Worm (Caenorhabditis elegans) whole organism, L1 larva: ENCODE measurements around the gene sfrp-1.

Experiments used
- F16B12.6 ChIP-seq: fragments of 150-350 bp; optimal IDR thresholded peaks from 2 replicates; lab custom pipeline; 2014; ENCODE audit warnings: missing biosample characterization, missing genetic modification characterization
- aly-2 ChIP-seq: fragments of 150-350 bp; optimal IDR thresholded peaks from 2 replicates; lab custom pipeline; 2014; ENCODE audit warnings: missing biosample characterization, missing genetic modification characterization
- blmp-1 ChIP-seq: fragments of 150-350 bp; optimal IDR thresholded peaks from 2 replicates; lab custom pipeline; 2014; ENCODE audit warnings: missing biosample characterization, missing genetic modification characterization
- ceh-63 ChIP-seq: fragments of 200-800 bp; sonication (Bioruptor generic); optimal IDR thresholded peaks from 2 replicates; lab custom pipeline; 2018; ENCODE audit warnings: mild to moderate bottlenecking, missing genetic modification characterization, missing compliant biosample characterization
- ceh-82 ChIP-seq, 3 experiments: fragments of 150-350 bp in 1 of 3; sonication (generic microtip) in 2 of 3; optimal IDR thresholded peaks; 2 replicates each; lab custom pipeline; 2014 to 2017; ENCODE audit warnings: missing biosample characterization in 3 of 3, missing genetic modification characterization in 3 of 3
- dsc-1 ChIP-seq: sonication (generic microtip); optimal IDR thresholded peaks from 2 replicates; lab custom pipeline; 2016; ENCODE audit warnings: mild to moderate bottlenecking, missing genetic modification characterization, missing compliant biosample characterization
- efl-1 ChIP-seq, 4 experiments: fragments of 150-350 bp; optimal IDR thresholded peaks in 3 of 4; peaks in 1 of 4; 1 replicate in 1 of 4; 2 replicates in 3 of 4; lab custom pipeline; 2014; ENCODE audit warnings: missing biosample characterization in 2 of 4, missing genetic modification characterization in 2 of 4, missing genetic modification reagents in 2 of 4
- egl-13 ChIP-seq: sonication (generic microtip); optimal IDR thresholded peaks from 2 replicates; lab custom pipeline; 2016; ENCODE audit warnings: missing genotype, missing genetic modification reagents, missing genetic modification characterization, missing compliant biosample characterization
- egl-27 ChIP-seq, 2 experiments: fragments of 150-350 bp in 1 of 2; sonication (generic microtip); optimal IDR thresholded peaks; 3 replicates each; lab custom pipeline; 2017 to 2018; ENCODE audit warnings: missing biosample characterization in 2 of 2, missing genetic modification characterization in 2 of 2, missing genetic modification reagents in 2 of 2
- elt-2 ChIP-seq: sonication (generic microtip); optimal IDR thresholded peaks from 2 replicates; lab custom pipeline; 2016; ENCODE audit warnings: missing genetic modification characterization, mild to moderate bottlenecking, inconsistent platforms, missing compliant biosample characterization, missing genetic modification reagents
- elt-3 ChIP-seq, 6 experiments: fragments of 150-350 bp in 1 of 6; sonication (generic microtip); optimal IDR thresholded peaks; 2 replicates each; lab custom pipeline; 2017 to 2018; ENCODE audit warnings: missing biosample characterization in 6 of 6, missing genetic modification characterization in 6 of 6, inconsistent platforms in 1 of 6
- ets-5 ChIP-seq: fragments of 200-800 bp; sonication (Bioruptor generic); IDR thresholded peaks from 2 replicates; pipeline ENCODE4 v1.3.6; 2022; ENCODE audit warnings: missing genetic modification characterization, missing compliant biosample characterization
- fkh-10 ChIP-seq: sonication (generic microtip); optimal IDR thresholded peaks from 2 replicates; lab custom pipeline; 2017; ENCODE audit warnings: missing biosample characterization, missing genetic modification reagents, missing genetic modification characterization
- fkh-8 ChIP-seq: sonication (generic microtip); optimal IDR thresholded peaks from 2 replicates; lab custom pipeline; 2016; ENCODE audit warnings: mild to moderate bottlenecking, missing genetic modification characterization, missing compliant biosample characterization
- fos-1 ChIP-seq: fragments of 150-350 bp; optimal IDR thresholded peaks from 2 replicates; lab custom pipeline; 2014; ENCODE audit warnings: missing biosample characterization, missing genetic modification characterization
- hlh-17 ChIP-seq: fragments of 200-800 bp; sonication (Bioruptor generic); optimal IDR thresholded peaks from 2 replicates; lab custom pipeline; 2018; ENCODE audit warnings: missing genetic modification characterization, mild to moderate bottlenecking, missing compliant biosample characterization, moderate library complexity, borderline replicate concordance
- hpl-2 ChIP-seq: fragments of 150-350 bp; optimal IDR thresholded peaks from 2 replicates; lab custom pipeline; 2014; ENCODE audit warnings: missing biosample characterization, missing genetic modification reagents, missing genetic modification characterization
- lin-13 ChIP-seq: fragments of 150-350 bp; optimal IDR thresholded peaks from 2 replicates; lab custom pipeline; 2014; ENCODE audit warnings: missing biosample characterization, missing genetic modification reagents, missing genetic modification characterization
- lin-14 ChIP-seq: fragments of 200-800 bp; sonication (Bioruptor generic); optimal IDR thresholded peaks from 2 replicates; lab custom pipeline; 2018; ENCODE audit warnings: mild to moderate bottlenecking, missing genetic modification characterization, moderate library complexity, missing compliant biosample characterization
- lin-15B ChIP-seq: fragments of 150-350 bp; sonication (generic microtip); optimal IDR thresholded peaks from 3 replicates; lab custom pipeline; 2014; ENCODE audit warnings: missing biosample characterization, missing genetic modification characterization
- lin-39 ChIP-seq: fragments of 150-350 bp; optimal IDR thresholded peaks from 2 replicates; lab custom pipeline; 2014; ENCODE audit warnings: missing biosample characterization, missing genetic modification reagents, missing genetic modification characterization
- lir-3 ChIP-seq: sonication (generic microtip); optimal IDR thresholded peaks from 2 replicates; lab custom pipeline; 2016; ENCODE audit warnings: mild to moderate bottlenecking, missing genetic modification characterization, moderate library complexity, missing compliant biosample characterization; ENCODE audit not compliant: poor library complexity
- lsy-2 ChIP-seq, 2 experiments: fragments of 150-350 bp; optimal IDR thresholded peaks; 2 replicates each; lab custom pipeline; 2014; ENCODE audit warnings: missing biosample characterization in 2 of 2, missing genetic modification characterization in 2 of 2
- mab-9 ChIP-seq: fragments of 200-800 bp; sonication (Bioruptor generic); IDR thresholded peaks from 2 replicates; pipeline ENCODE4 v1.3.6; 2022; ENCODE audit warnings: missing genetic modification reagents, missing genetic modification characterization, missing compliant biosample characterization
- mef-2 ChIP-seq: fragments of 150-350 bp; optimal IDR thresholded peaks from 2 replicates; lab custom pipeline; 2014; ENCODE audit warnings: missing biosample characterization, missing genetic modification characterization
- mep-1 ChIP-seq: fragments of 150-350 bp; optimal IDR thresholded peaks from 2 replicates; lab custom pipeline; 2014; ENCODE audit warnings: missing biosample characterization, missing genetic modification characterization
- nhr-12 ChIP-seq: sonication (generic microtip); optimal IDR thresholded peaks from 2 replicates; lab custom pipeline; 2017; ENCODE audit warnings: missing biosample characterization, missing genetic modification characterization
- nhr-19 ChIP-seq: fragments of 200-800 bp; sonication (Bioruptor generic); conservative IDR thresholded peaks from 2 replicates; pipeline ENCODE4 v1.3.6; 2022; ENCODE audit warnings: missing genetic modification characterization, missing compliant biosample characterization
- nhr-28 ChIP-seq: fragments of 150-350 bp; optimal IDR thresholded peaks from 2 replicates; lab custom pipeline; 2014; ENCODE audit warnings: missing biosample characterization, missing genetic modification characterization
- nhr-47 ChIP-seq: sonication (generic microtip); optimal IDR thresholded peaks from 2 replicates; lab custom pipeline; 2016; ENCODE audit warnings: mild to moderate bottlenecking, missing genetic modification characterization, moderate library complexity, missing compliant biosample characterization
- nhr-71 ChIP-seq: sonication (generic microtip); optimal IDR thresholded peaks from 2 replicates; lab custom pipeline; 2016; ENCODE audit warnings: mild to moderate bottlenecking, missing genetic modification characterization, moderate library complexity, missing compliant biosample characterization
- nhr-84 ChIP-seq: sonication (generic microtip); optimal IDR thresholded peaks from 2 replicates; lab custom pipeline; 2017; ENCODE audit warnings: missing biosample characterization, missing genetic modification characterization
- nhr-90 ChIP-seq: sonication (generic microtip); optimal IDR thresholded peaks from 2 replicates; lab custom pipeline; 2016; ENCODE audit warnings: mild to moderate bottlenecking, missing genetic modification characterization, missing compliant biosample characterization; ENCODE audit not compliant: poor library complexity
- pax-3 ChIP-seq: fragments of 200-800 bp; sonication (Bioruptor generic); optimal IDR thresholded peaks from 2 replicates; lab custom pipeline; 2018; ENCODE audit warnings: mild to moderate bottlenecking, missing genetic modification characterization, moderate library complexity, missing compliant biosample characterization
- rnt-1 ChIP-seq: sonication (generic microtip); optimal IDR thresholded peaks from 2 replicates; lab custom pipeline; 2016; ENCODE audit warnings: mild to moderate bottlenecking, missing genetic modification characterization, moderate library complexity, missing compliant biosample characterization
- skn-1 ChIP-seq: fragments of 150-350 bp; optimal IDR thresholded peaks from 2 replicates; lab custom pipeline; 2014; ENCODE audit warnings: missing biosample characterization, missing genetic modification characterization
- swsn-7 ChIP-seq: sonication (generic microtip); optimal IDR thresholded peaks from 2 replicates; lab custom pipeline; 2016; ENCODE audit warnings: missing genetic modification characterization, missing compliant biosample characterization
- unc-86 ChIP-seq: sonication (generic microtip); optimal IDR thresholded peaks from 2 replicates; lab custom pipeline; 2016; ENCODE audit warnings: missing genetic modification characterization, missing compliant biosample characterization
- ztf-4 ChIP-seq: fragments of 150-350 bp; optimal IDR thresholded peaks from 2 replicates; lab custom pipeline; 2014; ENCODE audit warnings: missing biosample characterization, missing genetic modification characterization

The sfrp-1 gene

DNA sequence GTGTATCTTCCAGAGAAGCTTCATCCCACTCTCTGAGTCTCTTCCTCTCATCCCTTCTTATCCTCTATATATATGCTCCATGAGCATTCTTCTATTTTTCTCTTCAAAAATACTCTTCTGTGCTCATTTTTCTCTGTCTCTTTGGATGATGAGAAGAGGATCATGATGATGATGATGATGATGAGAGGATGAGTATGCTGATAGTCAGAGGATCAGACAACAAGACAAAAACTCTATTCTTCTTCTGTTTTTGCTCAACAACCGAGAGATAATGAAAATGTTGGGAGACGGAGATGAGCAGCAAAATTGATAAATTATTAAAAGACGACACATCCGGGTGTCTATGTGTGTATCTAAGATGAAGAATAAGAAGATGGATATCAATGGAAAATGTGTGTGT lies 8.9 kb downstream of the sfrp-1 start (continued):
- TF ChIP-seq hpl-2 (no peak), ztf-4 (tag; lab: Kevin White, UChicago) (peak; percentile 21), swsn-7 (tag; lab: Kevin White, UChicago) (peak; percentile 42), nhr-12 (no peak), fkh-8 (tag; lab: Kevin White, UChicago) (peak; percentile 33), F16B12.6 (no peak), dsc-1 (tag; lab: Kevin White, UChicago) (peak; percentile 79), rnt-1 (tag; lab: Kevin White, UChicago) (peak; percentile 61), lsy-2 (tag; optimal IDR thresholded peaks at IDR 0.05; lab: Kevin White, UChicago) (peak; percentile 68 to 76), mef-2 (tag; lab: Kevin White, UChicago) (peak; percentile 43)

DNA sequence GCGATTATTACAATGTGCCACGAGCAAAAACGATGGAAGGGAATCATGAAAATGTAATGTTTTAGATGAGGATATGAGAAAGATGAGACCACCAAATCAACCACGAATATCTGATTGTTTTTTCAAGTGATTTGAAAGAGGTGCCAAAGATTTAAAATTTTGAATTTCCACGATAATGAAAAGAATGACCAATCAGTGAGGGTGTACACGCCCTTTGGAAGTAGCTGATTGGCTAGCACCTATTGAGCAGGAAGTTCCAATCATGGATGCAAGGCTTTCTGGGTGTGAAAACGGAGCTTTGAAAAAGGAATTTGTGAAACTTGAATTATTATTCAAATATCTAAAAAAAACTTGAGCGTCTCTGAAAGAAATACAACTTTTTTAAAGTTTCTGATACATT lies 10.7 kb downstream of the sfrp-1 start:
- TF ChIP-seq efl-1 (optimal IDR thresholded peaks at IDR 0.05; lab: Kevin White, UChicago): no peak
- no peak for TF ChIP-seq efl-1 (GFP tag; optimal IDR thresholded peaks at IDR 0.05 in 1 of 2; lab: Kevin White, UChicago)
- TF ChIP-seq ztf-4 (tag; lab: Kevin White, UChicago): no peak
- TF ChIP-seq lin-13 (GFP tag; lab: Kevin White, UChicago): no peak
- TF ChIP-seq lir-3 (tag; lab: Kevin White, UChicago): no peak
- TF ChIP-seq nhr-71 (tag; lab: Kevin White, UChicago): no peak
- no peak for TF ChIP-seq egl-27 (tag; optimal IDR thresholded peaks at IDR 0.05; lab: Kevin White, UChicago)
- TF ChIP-seq dsc-1 (tag; lab: Kevin White, UChicago): no peak
- TF ChIP-seq lin-39: no peak
- no peak for TF ChIP-seq nhr-19 (GFP tag; lab: Robert Waterston, UW)
- no peak for TF ChIP-seq lin-15B (tag; lab: Kevin White, UChicago)
- no peak for TF ChIP-seq skn-1 (tag; lab: Kevin White, UChicago)
- TF ChIP-seq mep-1 (tag; lab: Kevin White, UChicago): no peak
- no peak for TF ChIP-seq aly-2 (tag; lab: Kevin White, UChicago)
- no peak for TF ChIP-seq nhr-28 (tag; lab: Kevin White, UChicago)
- no peak for TF ChIP-seq elt-3 (tag; optimal IDR thresholded peaks at IDR 0.05; lab: Kevin White, UChicago)
- no peak for TF ChIP-seq nhr-90 (tag; lab: Kevin White, UChicago)
- TF ChIP-seq hlh-17 (GFP tag; lab: Kevin White, UChicago): no peak

DNA sequence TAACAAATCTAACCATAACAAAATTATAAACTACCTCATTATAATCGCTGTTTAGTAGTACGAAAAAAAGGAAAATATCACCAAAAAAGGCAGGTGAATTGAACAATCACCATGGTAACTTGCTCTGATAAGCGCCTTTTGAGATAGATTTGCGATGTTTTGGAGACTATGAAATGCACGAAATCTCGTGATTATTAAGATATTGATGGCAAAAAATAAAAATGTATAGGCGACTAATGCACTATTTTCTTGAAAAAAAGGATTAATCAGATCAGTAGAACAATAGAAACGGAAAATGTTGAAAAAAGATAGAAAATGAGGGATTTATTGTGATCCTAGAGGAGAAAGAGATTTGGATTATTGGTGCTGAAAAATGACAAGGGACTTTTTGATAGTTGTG lies 13.7 kb downstream of the sfrp-1 start:
- TF ChIP-seq ceh-63 (GFP tag; lab: Kevin White, UChicago) (no peak), mab-9 (GFP tag; lab: Robert Waterston, UW) (no peak), fkh-8 (tag; lab: Kevin White, UChicago) (peak; percentile 68), dsc-1 (tag; lab: Kevin White, UChicago) (peak; percentile 80), pax-3 (peak; percentile 47)

DNA sequence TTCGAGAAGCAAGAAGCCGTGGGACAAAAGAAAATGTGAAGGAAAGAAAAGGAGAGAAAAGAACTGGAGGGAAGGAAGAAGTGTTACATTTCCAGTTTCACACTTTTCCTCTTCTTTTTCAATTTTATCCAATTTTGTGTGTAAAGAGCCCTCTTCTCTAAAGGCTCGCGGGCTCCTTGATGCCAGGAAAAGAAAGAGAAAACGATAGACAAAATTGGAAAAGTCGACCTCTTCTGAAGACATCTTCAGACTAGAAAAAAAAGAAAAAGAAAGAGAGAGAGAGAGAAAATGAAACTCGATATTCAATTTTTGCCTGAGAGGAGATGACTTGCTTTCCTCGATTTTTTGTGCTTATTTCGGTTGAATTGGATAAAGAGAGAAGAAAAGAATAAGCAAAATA lies 17.2 kb downstream of the sfrp-1 start:
- TF ChIP-seq fkh-10 (GFP tag; lab: Kevin White, UChicago) (peak; percentile 81), lin-14 (GFP tag; lab: Kevin White, UChicago) (peak; percentile 54), fos-1 (tag; lab: Kevin White, UChicago) (no peak)

DNA sequence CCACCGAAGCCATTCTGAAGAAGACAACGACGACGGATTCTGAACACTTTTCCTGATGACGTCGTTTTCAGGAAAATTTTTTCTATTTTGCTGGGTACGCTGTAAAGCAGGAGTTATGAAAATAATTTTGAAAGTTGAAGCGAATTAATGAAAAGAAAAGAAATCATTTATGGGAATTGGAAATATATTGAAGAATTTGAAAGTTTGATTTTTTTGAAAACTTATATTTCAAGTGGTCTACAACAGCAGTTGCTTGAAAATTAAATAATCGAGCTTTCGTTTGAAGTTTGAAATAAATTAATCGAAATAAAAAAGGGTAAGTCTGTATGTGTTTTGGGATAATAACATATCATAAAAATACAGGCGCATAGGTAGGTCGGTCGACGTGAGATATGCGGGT lies 18.3 kb downstream of the sfrp-1 start, which contains the start of gene shl-1:
Gene shl-1 (minus strand): TSS at position 101 of the 400 bp plus-strand sequence.
- no peak for TF ChIP-seq nhr-84
- no peak for TF ChIP-seq fos-1 (tag; lab: Kevin White, UChicago)
- no peak for TF ChIP-seq mef-2 (tag; lab: Kevin White, UChicago)
- TF ChIP-seq ceh-82 (tag; optimal IDR thresholded peaks at IDR 0.05; lab: Kevin White, UChicago): no peak
- no peak for TF ChIP-seq swsn-7 (tag; lab: Kevin White, UChicago)
- no peak for TF ChIP-seq fkh-8 (tag; lab: Kevin White, UChicago)
- TF ChIP-seq blmp-1 (tag; lab: Kevin White, UChicago): no peak
- no peak for TF ChIP-seq nhr-47 (tag; lab: Kevin White, UChicago)
- no peak for TF ChIP-seq hlh-17 (GFP tag; lab: Kevin White, UChicago)
- TF ChIP-seq ets-5 (GFP tag; lab: Robert Waterston, UW): no peak
- TF ChIP-seq egl-13 (tag; lab: Kevin White, UChicago): no peak
- TF ChIP-seq nhr-71 (tag; lab: Kevin White, UChicago): no peak
- no peak for TF ChIP-seq mep-1 (tag; lab: Kevin White, UChicago)
- TF ChIP-seq unc-86 (tag; lab: Kevin White, UChicago): no peak
- no peak for TF ChIP-seq elt-2 (tag; lab: Kevin White, UChicago)
